Fruit fly (Drosophila melanogaster): ENCODE results near the gene CG1737.

DNA sequence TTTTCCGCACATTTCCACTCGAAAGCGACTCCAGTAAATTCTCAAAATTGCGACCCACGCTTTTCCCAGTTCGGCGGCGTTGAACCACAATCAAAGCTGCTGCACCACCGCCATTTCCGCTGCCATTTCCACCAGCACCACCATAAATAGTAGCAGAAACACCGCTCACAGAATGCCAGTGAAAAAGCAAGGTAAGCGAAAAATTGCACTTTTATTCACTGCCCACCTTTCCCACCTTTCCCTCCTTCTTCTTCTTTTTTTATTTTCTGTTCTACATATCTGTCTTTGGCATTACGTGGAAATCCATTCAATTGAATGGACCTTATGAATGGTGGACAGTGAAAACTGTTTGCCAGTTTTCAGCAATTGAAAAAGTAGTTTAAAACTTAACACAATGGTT lies 23.9 kb downstream of the CG1737 start:
- TF ChIP-seq usp (GFP tag; optimal IDR thresholded peaks at IDR 0.05) (no peak), pan (optimal IDR thresholded peaks at IDR 0.05) (no peak), EcR (GFP tag; optimal IDR thresholded peaks at IDR 0.05) (no peak), Dll (optimal IDR thresholded peaks at IDR 0.05) (no peak)
